Fruit fly (Drosophila melanogaster): Measurements from ENCODE around the gene CanA1.

CanA1 gene

dm6 chr3R:31060708-31061625 lies 21.8 kb downstream of the CanA1 start, which contains the start of gene dco (continued):
- TF ChIP-seq salm (tag; optimal IDR thresholded peaks at IDR 0.05) = no peak
- peak; percentile 69 for TF ChIP-seq shn (GFP tag; optimal IDR thresholded peaks at IDR 0.05)
- TF ChIP-seq MTF-1 (GFP tag; optimal IDR thresholded peaks at IDR 0.05; ENCODE audit: borderline replicate concordance) = peak; percentile 80
- TF ChIP-seq CG18599 (GFP tag; optimal IDR thresholded peaks at IDR 0.05) = peak; percentile 56
- TF ChIP-seq sug (tag; optimal IDR thresholded peaks at IDR 0.05) = peak; percentile 61
- peak; percentile 49 for TF ChIP-seq Atf3 (GFP tag; optimal IDR thresholded peaks at IDR 0.05)
- peak; percentile 63 for TF ChIP-seq Sox102F (GFP tag; optimal IDR thresholded peaks at IDR 0.05)
- TF ChIP-seq eve (GFP tag; optimal IDR thresholded peaks at IDR 0.05) = no peak
- TF ChIP-seq nom (GFP tag; optimal IDR thresholded peaks at IDR 0.05) = no peak
- peak; percentile 78 for TF ChIP-seq pzg (GFP tag; optimal IDR thresholded peaks at IDR 0.05)
- TF ChIP-seq Sin3A (optimal IDR thresholded peaks at IDR 0.05) = peak; percentile 84
- TF ChIP-seq CG3065 (GFP tag; optimal IDR thresholded peaks at IDR 0.05) = peak; percentile 57
- TF ChIP-seq gcm (GFP tag; optimal IDR thresholded peaks at IDR 0.05) = no peak
- TF ChIP-seq CG11085 (GFP tag; IDR thresholded peaks at IDR 0.05) = peak; percentile 82
- peak; percentile 29 for TF ChIP-seq fd3F (GFP tag; optimal IDR thresholded peaks at IDR 0.05)
- TF ChIP-seq CG7963 (GFP tag; IDR thresholded peaks at IDR 0.05; ENCODE audit: partially characterized antibody) = no peak
- TF ChIP-seq da (GFP tag; optimal IDR thresholded peaks at IDR 0.05) = peak; percentile 45
- peak; percentile 48 for TF ChIP-seq abd-A (tag; optimal IDR thresholded peaks at IDR 0.05)
- TF ChIP-seq Pdp1 (GFP tag; optimal IDR thresholded peaks at IDR 0.05) = peak; percentile 81 to 87
- 0 out of 3 replicates have a peak, but pooled peaks have one; percentile 34 for TF ChIP-seq CG6791 (GFP tag; IDR thresholded peaks at IDR 0.05; ENCODE audit: partially characterized antibody)
- TF ChIP-seq CG13123 (GFP tag; optimal IDR thresholded peaks at IDR 0.05) = peak; percentile 46
- TF ChIP-seq CG11504 (tag; optimal IDR thresholded peaks at IDR 0.05) = peak; percentile 63
- no peak for TF ChIP-seq CG13296 (GFP tag; optimal IDR thresholded peaks at IDR 0.05)
- TF ChIP-seq CG4360 (GFP tag; IDR thresholded peaks at IDR 0.05) = no peak; the same call in 1 of the 2 replicates
- TF ChIP-seq knrl (GFP tag; IDR thresholded peaks at IDR 0.05; ENCODE audit: partially characterized antibody) = peak; percentile 22; the same call in 1 of the 3 replicates
- peak; percentile 99 for TF ChIP-seq phol (tag; optimal IDR thresholded peaks at IDR 0.05)
- peak; percentile 82 for TF ChIP-seq CG4424 (GFP tag; optimal IDR thresholded peaks at IDR 0.05)
- TF ChIP-seq Asciz (GFP tag; optimal IDR thresholded peaks at IDR 0.05) = peak; percentile 8
- TF ChIP-seq CG9215 (GFP tag; IDR thresholded peaks at IDR 0.05) = peak; percentile 77
- TF ChIP-seq Med (GFP tag) = peak; percentile 98
- peak; percentile 96 for TF ChIP-seq Rfx (GFP tag; IDR thresholded peaks at IDR 0.05)
- peak; percentile 34 for TF ChIP-seq CG3407 (GFP tag; optimal IDR thresholded peaks at IDR 0.05)
- TF ChIP-seq Six4 (GFP tag; optimal IDR thresholded peaks at IDR 0.05) = peak; percentile 71
- TF ChIP-seq CG11247 (GFP tag; IDR thresholded peaks at IDR 0.05) = peak; percentile 92
- peak; percentile 14 for TF ChIP-seq Fer2 (tag; optimal IDR thresholded peaks at IDR 0.05)
- TF ChIP-seq gt (GFP tag; IDR thresholded peaks at IDR 0.05) = no peak
- peak; percentile 88 for TF ChIP-seq Dbx (GFP tag; IDR thresholded peaks at IDR 0.05)
- TF ChIP-seq Atf6 (GFP tag; IDR thresholded peaks at IDR 0.05) = peak; percentile 19; the same call in 1 of the 2 replicates
- peak; percentile 85 for TF ChIP-seq mam (GFP tag; optimal IDR thresholded peaks at IDR 0.05)
- TF ChIP-seq fd64A (GFP tag; optimal IDR thresholded peaks at IDR 0.05) = no peak
- TF ChIP-seq disco-r (GFP tag; optimal IDR thresholded peaks at IDR 0.05) = peak; percentile 65
- TF ChIP-seq trem (tag; optimal IDR thresholded peaks at IDR 0.05) = peak; percentile 87
- peak; percentile 74 for TF ChIP-seq CG14014 (GFP tag; IDR thresholded peaks at IDR 0.05)
- TF ChIP-seq tin (GFP tag; optimal IDR thresholded peaks at IDR 0.05) = peak; percentile 91
- peak; percentile 68 for TF ChIP-seq CG4328 (GFP tag; optimal IDR thresholded peaks at IDR 0.05)
- peak; percentile 33 for TF ChIP-seq CG10274 (GFP tag; optimal IDR thresholded peaks at IDR 0.05)
- 0 out of 2 replicates have a peak, but pooled peaks have one; percentile 6 for TF ChIP-seq bbx (GFP tag; IDR thresholded peaks at IDR 0.05; ENCODE audit: partially characterized antibody)
- peak; percentile 70 for TF ChIP-seq CG17612 (GFP tag; IDR thresholded peaks at IDR 0.05)

Measured in whole organism, embryonic.